Worm (Caenorhabditis elegans) whole organism, L4 larva: ENCODE results near the gene sru-48.

Experiments
- egl-27 ChIP-seq: sonication (generic microtip); optimal IDR thresholded peaks from 3 replicates; lab custom pipeline; 2017; ENCODE audit warnings: missing biosample characterization, missing genetic modification reagents, missing genetic modification characterization
- lsy-2 ChIP-seq, 2 experiments: fragments of 150-350 bp in 1 of 2; sonication (generic microtip) in 1 of 2; optimal IDR thresholded peaks; 2 replicates each; lab custom pipeline; 2014 to 2017; ENCODE audit warnings: missing biosample characterization in 2 of 2, missing genetic modification characterization in 2 of 2

DNA sequence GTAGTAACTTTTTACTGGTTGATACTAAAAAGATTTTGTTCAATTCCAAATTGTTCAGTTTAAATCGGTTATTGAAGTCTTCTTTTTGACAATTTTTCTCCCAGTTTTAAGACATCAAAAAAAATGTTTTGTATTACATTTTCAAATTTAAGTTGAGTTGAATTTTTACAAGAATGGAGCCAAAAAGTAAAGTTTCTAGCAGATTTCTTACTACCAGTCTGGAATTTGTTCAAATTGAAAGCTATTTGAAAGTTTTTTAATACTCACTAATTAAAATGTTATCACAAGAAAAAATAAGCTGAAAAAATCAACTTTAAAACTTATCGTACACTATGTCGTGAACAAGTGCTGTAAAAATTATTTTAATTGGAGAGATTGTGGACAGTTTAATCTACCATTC lies 10.1 kb downstream of the sru-48 start:
- TF ChIP-seq egl-27, result no peak
- TF ChIP-seq lsy-2 (tag; optimal IDR thresholded peaks at IDR 0.05; lab: Kevin White, UChicago), result no peak
